Fruit fly (Drosophila melanogaster): Measurements from ENCODE around the gene CG11149.

The CG11149 gene

dm6 chr2L:5723859-5724475 is 3.3 kb upstream of the CG11149 start:
- peak; percentile 17 for TF ChIP-seq Myc (optimal IDR thresholded peaks at IDR 0.05)
- no peak for TF ChIP-seq br (GFP tag; optimal IDR thresholded peaks at IDR 0.05)

dm6 chr2L:5716580-5716979 is 4.1 kb downstream of the CG11149 start, which contains the start of the genes CG14007 and CG34011:
TSS of gene CG14007 (minus strand) at chr2L:5716680.
TSS of gene CG34011 (plus strand) at chr2L:5716701.
- no peak for TF ChIP-seq GATAd (GFP tag; optimal IDR thresholded peaks at IDR 0.05)
- no peak for TF ChIP-seq br (GFP tag; optimal IDR thresholded peaks at IDR 0.05)
- TF ChIP-seq OdsH (GFP tag; optimal IDR thresholded peaks at IDR 0.05): no peak
- TF ChIP-seq CrebA (GFP tag; optimal IDR thresholded peaks at IDR 0.05; ENCODE audit: borderline replicate concordance): no peak
- no peak for TF ChIP-seq HLH106 (tag; optimal IDR thresholded peaks at IDR 0.05)
- TF ChIP-seq Dif (GFP tag; optimal IDR thresholded peaks at IDR 0.05; ENCODE audit: partially characterized antibody): no peak
- no peak for TF ChIP-seq pan (optimal IDR thresholded peaks at IDR 0.05)
- TF ChIP-seq dmrt93B (GFP tag; optimal IDR thresholded peaks at IDR 0.05): no peak
- TF ChIP-seq sage (GFP tag; optimal IDR thresholded peaks at IDR 0.05): no peak
- TF ChIP-seq fru (GFP tag; optimal IDR thresholded peaks at IDR 0.05): no peak
- no peak for TF ChIP-seq Rel (GFP tag; optimal IDR thresholded peaks at IDR 0.05)
- TF ChIP-seq Rel (tag; optimal IDR thresholded peaks at IDR 0.05): no peak
- TF ChIP-seq woc (GFP tag; optimal IDR thresholded peaks at IDR 0.05): no peak
- TF ChIP-seq N (GFP tag; optimal IDR thresholded peaks at IDR 0.05): no peak
- TF ChIP-seq rgr (GFP tag; optimal IDR thresholded peaks at IDR 0.05): no peak
- no peak for TF ChIP-seq lola (GFP tag; optimal IDR thresholded peaks at IDR 0.05)
- no peak for TF ChIP-seq brk (GFP tag; optimal IDR thresholded peaks at IDR 0.05)
- TF ChIP-seq dsf (GFP tag; optimal IDR thresholded peaks at IDR 0.05; ENCODE audit: borderline replicate concordance): no peak
- TF ChIP-seq tai (GFP tag; optimal IDR thresholded peaks at IDR 0.05): no peak
- TF ChIP-seq usp (GFP tag; optimal IDR thresholded peaks at IDR 0.05): no peak
- no peak for TF ChIP-seq CG32264 (GFP tag; optimal IDR thresholded peaks at IDR 0.05)

dm6 chr2L:5706074-5706473 is 14.6 kb downstream of the CG11149 start, which contains the start of gene CG7236:
TSS of gene CG7236 (plus strand) at chr2L:5706374.
- TF ChIP-seq CG9705 (GFP tag; optimal IDR thresholded peaks at IDR 0.05) (no peak), Vsx2 (GFP tag; optimal IDR thresholded peaks at IDR 0.05; ENCODE audit: partially characterized antibody) (no peak), Dfd (GFP tag; optimal IDR thresholded peaks at IDR 0.05) (no peak), Hr78 (GFP tag; optimal IDR thresholded peaks at IDR 0.05) (no peak), brk (GFP tag; optimal IDR thresholded peaks at IDR 0.05) (no peak), h (GFP tag; optimal IDR thresholded peaks at IDR 0.05) (no peak), dsf (GFP tag; optimal IDR thresholded peaks at IDR 0.05; ENCODE audit: borderline replicate concordance) (no peak), Hnf4 (GFP tag; optimal IDR thresholded peaks at IDR 0.05) (no peak), OdsH (GFP tag; optimal IDR thresholded peaks at IDR 0.05) (no peak), Jra (GFP tag; optimal IDR thresholded peaks at IDR 0.05) (no peak), pan (optimal IDR thresholded peaks at IDR 0.05) (no peak), Myc (optimal IDR thresholded peaks at IDR 0.05) (no peak), woc (GFP tag; optimal IDR thresholded peaks at IDR 0.05) (no peak)

- TF ChIP-seq sv (GFP tag; optimal IDR thresholded peaks at IDR 0.05) (no peak), Vsx2 (GFP tag; optimal IDR thresholded peaks at IDR 0.05; ENCODE audit: partially characterized antibody) (no peak), Hnf4 (GFP tag; optimal IDR thresholded peaks at IDR 0.05) (no peak), pan (optimal IDR thresholded peaks at IDR 0.05) (no peak), h (GFP tag; optimal IDR thresholded peaks at IDR 0.05) (no peak), tai (GFP tag; optimal IDR thresholded peaks at IDR 0.05) (no peak), foxo (GFP tag; optimal IDR thresholded peaks at IDR 0.05) (no peak), dsf (GFP tag; optimal IDR thresholded peaks at IDR 0.05; ENCODE audit: borderline replicate concordance) (no peak), woc (GFP tag; optimal IDR thresholded peaks at IDR 0.05) (no peak), GATAd (GFP tag; optimal IDR thresholded peaks at IDR 0.05) (no peak), CrebA (GFP tag; optimal IDR thresholded peaks at IDR 0.05; ENCODE audit: borderline replicate concordance) (no peak), sage (GFP tag; optimal IDR thresholded peaks at IDR 0.05) (no peak), Myc (optimal IDR thresholded peaks at IDR 0.05) (no peak), usp (GFP tag; optimal IDR thresholded peaks at IDR 0.05) (no peak), Mio (GFP tag; optimal IDR thresholded peaks at IDR 0.05) (no peak), OdsH (GFP tag; optimal IDR thresholded peaks at IDR 0.05) (no peak)
These were observed 42.4 kb downstream of the CG11149 start, which contains the start of gene CG12511 for dm6 chr2L:5678282-5678681. TSS of gene CG12511 (plus strand) at chr2L:5678582.
